Fruit fly (Drosophila melanogaster) whole organism, embryonic: ENCODE data around the gene E23.

Experiments used
- Abd-B ChIP-seq: fragments of 200-800 bp; sonication (Bioruptor generic); optimal IDR thresholded peaks from 2 replicates; lab custom pipeline; 2018; ENCODE audit warnings: missing biosample characterization, mild to moderate bottlenecking, missing genetic modification characterization, moderate library complexity
- Atf3 ChIP-seq: fragments of 200-800 bp; sonication (Bioruptor generic); optimal IDR thresholded peaks from 3 replicates; lab custom pipeline; 2016; ENCODE audit warnings: missing biosample characterization, missing genetic modification characterization
- B-H1 ChIP-seq: fragments of 200-800 bp; sonication (Bioruptor generic); IDR thresholded peaks from 3 replicates; pipeline ENCODE4 v1.3.6; 2022; ENCODE audit warnings: missing biosample characterization, missing genetic modification characterization
- BtbVII ChIP-seq: fragments of 200-800 bp; sonication (Bioruptor generic); optimal IDR thresholded peaks from 3 replicates; lab custom pipeline; 2017; ENCODE audit warnings: missing biosample characterization, mild to moderate bottlenecking, missing genetic modification characterization
- CG13894 ChIP-seq: fragments of 200-800 bp; sonication (Bioruptor generic); optimal IDR thresholded peaks from 3 replicates; lab custom pipeline; 2018; ENCODE audit warnings: missing biosample characterization, mild to moderate bottlenecking, missing genetic modification characterization, moderate library complexity
- CG14710 ChIP-seq: fragments of 200-800 bp; sonication (Bioruptor generic); optimal IDR thresholded peaks from 3 replicates; lab custom pipeline; 2019; ENCODE audit warnings: missing biosample characterization, mild to moderate bottlenecking, missing genetic modification characterization, moderate library complexity
- CG16813 ChIP-seq: fragments of 200-800 bp; sonication (Bioruptor generic); IDR thresholded peaks from 3 replicates; pipeline ENCODE4 v1.3.6; 2022; ENCODE audit warnings: missing biosample characterization, missing genetic modification characterization; ENCODE audit not compliant: partially characterized antibody
- CG17568 ChIP-seq: fragments of 200-800 bp; sonication (Bioruptor generic); optimal IDR thresholded peaks from 2 replicates; lab custom pipeline; 2018; ENCODE audit warnings: missing biosample characterization, mild to moderate bottlenecking, missing genetic modification characterization, moderate library complexity
- CG2712 ChIP-seq: fragments of 200-800 bp; optimal IDR thresholded peaks from 3 replicates; lab custom pipeline; 2019; ENCODE audit warnings: missing biosample characterization, mild to moderate bottlenecking, missing genetic modification characterization, moderate library complexity
- CG31365 ChIP-seq: fragments of 200-800 bp; sonication (Bioruptor generic); optimal IDR thresholded peaks from 2 replicates; lab custom pipeline; 2018; ENCODE audit warnings: missing biosample characterization, mild to moderate bottlenecking, missing genetic modification characterization
- CG3281 ChIP-seq: fragments of 200-800 bp; sonication (Bioruptor generic); optimal IDR thresholded peaks from 3 replicates; lab custom pipeline; 2017; ENCODE audit warnings: missing biosample characterization, mild to moderate bottlenecking, missing genetic modification characterization
- CG4854 ChIP-seq: fragments of 200-800 bp; sonication (Bioruptor generic); optimal IDR thresholded peaks from 2 replicates; lab custom pipeline; 2016; ENCODE audit warnings: missing biosample characterization, missing genetic modification characterization, inconsistent platforms
- CG5180 ChIP-seq: fragments of 200-800 bp; sonication (Bioruptor generic); optimal IDR thresholded peaks from 3 replicates; lab custom pipeline; 2017; ENCODE audit warnings: missing biosample characterization, missing genetic modification characterization, mild to moderate bottlenecking, moderate library complexity, missing genetic modification reagents
- CG7357 ChIP-seq: fragments of 200-800 bp; sonication (Bioruptor generic); IDR thresholded peaks from 3 replicates; pipeline ENCODE4 v1.3.6; 2022; ENCODE audit warnings: missing biosample characterization, missing genetic modification characterization
- CG7963 ChIP-seq: fragments of 200-800 bp; sonication (Bioruptor generic); IDR thresholded peaks from 3 replicates; pipeline ENCODE4 v1.3.6; 2022; ENCODE audit warnings: missing biosample characterization, missing genetic modification characterization; ENCODE audit not compliant: partially characterized antibody
- CG8388 ChIP-seq: fragments of 200-800 bp; sonication (Bioruptor generic); optimal IDR thresholded peaks from 2 replicates; lab custom pipeline; 2019; ENCODE audit warnings: missing biosample characterization, mild to moderate bottlenecking, missing genetic modification characterization, moderate library complexity
- CG9215 ChIP-seq: fragments of 200-800 bp; sonication (Bioruptor generic); IDR thresholded peaks from 2 replicates; pipeline ENCODE4 v1.3.6; 2022; ENCODE audit warnings: missing biosample characterization, missing genetic modification characterization
- Deaf1 ChIP-seq: fragments of 200-800 bp; optimal IDR thresholded peaks from 3 replicates; lab custom pipeline; 2019; ENCODE audit warnings: missing biosample characterization, mild to moderate bottlenecking, missing genetic modification characterization, moderate library complexity
- Dip2 ChIP-seq: fragments of 200-800 bp; sonication (Bioruptor generic); IDR thresholded peaks from 2 replicates; pipeline ENCODE4 v1.3.6; 2022; ENCODE audit warnings: missing biosample characterization, missing genetic modification characterization
- Fer1 ChIP-seq: fragments of 200-800 bp; sonication (Bioruptor generic); optimal IDR thresholded peaks from 2 replicates; lab custom pipeline; 2017; ENCODE audit warnings: missing biosample characterization, mild to moderate bottlenecking, missing genetic modification characterization
- Fer2 ChIP-seq: fragments of 200-800 bp; sonication (Bioruptor generic); optimal IDR thresholded peaks from 2 replicates; lab custom pipeline; 2018; ENCODE audit warnings: missing biosample characterization, mild to moderate bottlenecking, missing genetic modification characterization, moderate library complexity
- Kr ChIP-seq: fragments of 200-800 bp; sonication (Bioruptor generic); optimal IDR thresholded peaks from 2 replicates; lab custom pipeline; 2017; ENCODE audit warnings: missing biosample characterization, mild to moderate bottlenecking, missing genetic modification characterization
- Meics ChIP-seq: fragments of 200-800 bp; sonication (Bioruptor generic); optimal IDR thresholded peaks from 2 replicates; lab custom pipeline; 2017; ENCODE audit warnings: missing biosample characterization, mild to moderate bottlenecking, missing genetic modification characterization
- NC2α ChIP-seq: fragments of 200-800 bp; sonication (Bioruptor generic); optimal IDR thresholded peaks from 2 replicates; lab custom pipeline; 2016; ENCODE audit warnings: missing biosample characterization, missing genetic modification characterization
- Nf-YC ChIP-seq: fragments of 200-800 bp; optimal IDR thresholded peaks from 3 replicates; lab custom pipeline; 2019; ENCODE audit warnings: missing biosample characterization, mild to moderate bottlenecking, missing genetic modification characterization, moderate library complexity
- Oli ChIP-seq: fragments of 200-800 bp; sonication (Bioruptor generic); optimal IDR thresholded peaks from 2 replicates; lab custom pipeline; 2018; ENCODE audit warnings: missing biosample characterization, mild to moderate bottlenecking, missing genetic modification characterization, moderate library complexity
- PHDP ChIP-seq: fragments of 200-800 bp; sonication (Bioruptor generic); optimal IDR thresholded peaks from 3 replicates; lab custom pipeline; 2018; ENCODE audit warnings: missing biosample characterization, mild to moderate bottlenecking, missing genetic modification characterization, moderate library complexity
- Rfx ChIP-seq: fragments of 200-800 bp; sonication (Bioruptor generic); IDR thresholded peaks from 2 replicates; pipeline ENCODE4 v1.3.6; 2022; ENCODE audit warnings: missing biosample characterization, missing genetic modification characterization
- Rx ChIP-seq: fragments of 200-800 bp; sonication (Bioruptor generic); IDR thresholded peaks from 2 replicates; pipeline ENCODE4 v1.3.6; 2022; ENCODE audit warnings: missing biosample characterization, missing genetic modification characterization
- Sin3A ChIP-seq: fragments of >200 bp; optimal IDR thresholded peaks from 2 replicates; lab custom pipeline; 2018
- Vsx1 ChIP-seq: fragments of 200-800 bp; sonication (Bioruptor generic); optimal IDR thresholded peaks from 2 replicates; lab custom pipeline; 2017; ENCODE audit warnings: missing biosample characterization, mild to moderate bottlenecking, missing genetic modification characterization, missing genetic modification reagents
- YL-1 ChIP-seq: fragments of 200-800 bp; sonication (Bioruptor generic); optimal IDR thresholded peaks from 3 replicates; lab custom pipeline; 2017; ENCODE audit warnings: missing biosample characterization, mild to moderate bottlenecking, missing genetic modification characterization
- chinmo ChIP-seq: fragments of 200-800 bp; sonication (Bioruptor generic); IDR thresholded peaks from 4 replicates; pipeline ENCODE4 v1.3.6; 2022; ENCODE audit warnings: missing biosample characterization, missing genetic modification characterization; ENCODE audit not compliant: partially characterized antibody
- cwo ChIP-seq: fragments of 200-800 bp; sonication (Bioruptor generic); optimal IDR thresholded peaks from 3 replicates; lab custom pipeline; 2017; ENCODE audit warnings: missing biosample characterization, missing genetic modification characterization, mild to moderate bottlenecking, moderate library complexity, missing genetic modification reagents
- danr ChIP-seq: fragments of 200-800 bp; sonication (Bioruptor generic); IDR thresholded peaks from 2 replicates; pipeline ENCODE4 v1.3.6; 2022; ENCODE audit warnings: missing biosample characterization, missing genetic modification characterization
- exex ChIP-seq: fragments of 200-800 bp; sonication (Bioruptor generic); optimal IDR thresholded peaks from 4 replicates; lab custom pipeline; 2018; ENCODE audit warnings: missing biosample characterization, mild to moderate bottlenecking, missing genetic modification characterization, moderate library complexity
- fd102C ChIP-seq: fragments of 200-800 bp; sonication (Bioruptor generic); optimal IDR thresholded peaks from 2 replicates; lab custom pipeline; 2018; ENCODE audit warnings: missing biosample characterization, mild to moderate bottlenecking, missing genetic modification characterization, moderate library complexity
- h ChIP-seq: fragments of >200 bp; optimal IDR thresholded peaks from 2 replicates; lab custom pipeline; 2017
- jing ChIP-seq: fragments of 200-800 bp; sonication (Bioruptor generic); optimal IDR thresholded peaks from 2 replicates; lab custom pipeline; 2018; ENCODE audit warnings: missing biosample characterization, mild to moderate bottlenecking, missing genetic modification characterization
- nmo ChIP-seq: fragments of 200-800 bp; sonication (Bioruptor generic); optimal IDR thresholded peaks from 2 replicates; lab custom pipeline; 2018; ENCODE audit warnings: missing biosample characterization, mild to moderate bottlenecking, missing genetic modification characterization, moderate library complexity
- oc ChIP-seq: fragments of 200-800 bp; sonication (Bioruptor generic); optimal IDR thresholded peaks from 2 replicates; lab custom pipeline; 2018; ENCODE audit warnings: missing biosample characterization, mild to moderate bottlenecking, missing genetic modification characterization, moderate library complexity
- peb ChIP-seq: fragments of 200-800 bp; sonication (Bioruptor generic); IDR thresholded peaks from 2 replicates; pipeline ENCODE4 v1.3.6; 2022; ENCODE audit warnings: missing biosample characterization, missing genetic modification characterization
- pho ChIP-seq: fragments of 200-800 bp; sonication (Bioruptor generic); optimal IDR thresholded peaks from 2 replicates; lab custom pipeline; 2016; ENCODE audit warnings: missing biosample characterization, missing genetic modification characterization
- sens-2 ChIP-seq: fragments of 200-800 bp; sonication (Bioruptor generic); IDR thresholded peaks from 2 replicates; pipeline ENCODE4 v1.3.6; 2022; ENCODE audit warnings: missing biosample characterization, missing genetic modification characterization
- seq ChIP-seq: fragments of 200-800 bp; sonication (Bioruptor generic); IDR thresholded peaks from 2 replicates; pipeline ENCODE4 v1.3.6; 2022; ENCODE audit warnings: missing biosample characterization, missing genetic modification characterization
- sima ChIP-seq: fragments of 200-800 bp; sonication (Bioruptor generic); optimal IDR thresholded peaks from 2 replicates; lab custom pipeline; 2016; ENCODE audit warnings: missing biosample characterization, missing genetic modification characterization
- tna ChIP-seq: fragments of 200-800 bp; sonication (Bioruptor generic); IDR thresholded peaks from 2 replicates; pipeline ENCODE4 v1.3.6; 2022; ENCODE audit warnings: missing biosample characterization, missing genetic modification characterization; ENCODE audit not compliant: partially characterized antibody
- ttk ChIP-seq: fragments of 200-800 bp; sonication (Bioruptor generic); IDR thresholded peaks from 2 replicates; pipeline ENCODE4 v2.1.2; 2022; ENCODE audit warnings: missing biosample characterization, missing genetic modification characterization
- twi ChIP-seq: fragments of 200-800 bp; optimal IDR thresholded peaks from 2 replicates; lab custom pipeline; 2019; ENCODE audit warnings: missing biosample characterization, mild to moderate bottlenecking, missing genetic modification characterization, moderate library complexity

The E23 gene

dm6 chr2L:3323319-3324287, 31.0 kb downstream of the E23 start, which contains the start of gene CG33281 (continued):
- TF ChIP-seq CG4854 (GFP tag; lab: Kevin White, UChicago) (no peak), Sin3A (lab: Kevin White, UChicago) (no peak), Kr (no peak), cwo (GFP tag; lab: Kevin White, UChicago) (peak; percentile 84), pho (no peak), chinmo (GFP tag; lab: Robert Waterston, UW) (no peak), ttk (no peak), BtbVII (GFP tag; lab: Kevin White, UChicago) (peak; percentile 64), CG16813 (GFP tag; lab: Robert Waterston, UW) (no peak), B-H1 (GFP tag; lab: Robert Waterston, UW) (no peak), CG8388 (GFP tag; lab: Kevin White, UChicago) (no peak), oc (no peak), Rfx (GFP tag; lab: Robert Waterston, UW) (no peak), danr (GFP tag; lab: Robert Waterston, UW) (no peak), YL-1 (no peak), CG9215 (GFP tag; lab: Robert Waterston, UW) (no peak), jing (no peak), Rx (GFP tag; lab: Robert Waterston, UW) (no peak), CG7357 (GFP tag; lab: Robert Waterston, UW) (no peak), sens-2 (no peak), Vsx1 (GFP tag; lab: Kevin White, UChicago) (no peak), Oli (tag; lab: Kevin White, UChicago) (no peak), twi (no peak), CG31365 (tag; lab: Kevin White, UChicago) (peak; percentile 56), nmo (GFP tag; lab: Kevin White, UChicago) (no peak), Atf3 (GFP tag; lab: Kevin White, UChicago) (no peak), PHDP (tag; lab: Kevin White, UChicago) (peak; percentile 4), CG3281 (GFP tag; lab: Kevin White, UChicago) (peak; percentile 79), exex (tag; lab: Kevin White, UChicago) (peak; percentile 35), Abd-B (no peak), peb (GFP tag; lab: Robert Waterston, UW) (no peak), Meics (GFP tag; lab: Kevin White, UChicago) (peak; percentile 93), CG5180 (GFP tag; lab: Kevin White, UChicago) (peak; percentile 59), sima (no peak), tna (GFP tag; lab: Robert Waterston, UW) (no peak), CG7963 (GFP tag; lab: Robert Waterston, UW) (no peak), Deaf1 (tag; lab: Kevin White, UChicago) (no peak), CG14710 (tag; lab: Kevin White, UChicago) (no peak), h (lab: Kevin White, UChicago) (no peak), seq (GFP tag; lab: Robert Waterston, UW) (no peak), CG13894 (tag; lab: Kevin White, UChicago) (peak; percentile 81), CG17568 (GFP tag; lab: Kevin White, UChicago) (no peak), Dip2 (no peak), Fer1 (GFP tag; lab: Kevin White, UChicago) (no peak), Nf-YC (tag; lab: Kevin White, UChicago) (no peak), Fer2 (tag; lab: Kevin White, UChicago) (peak; percentile 71), CG2712 (no peak), fd102C (GFP tag; lab: Kevin White, UChicago) (no peak), NC2α (GFP tag; lab: Kevin White, UChicago) (no peak)
